Fruit fly (Drosophila melanogaster) whole organism, embryonic: ENCODE data around the gene Ir94d.

Experiments used
- CG10462 ChIP-seq: fragments of 200-800 bp; sonication (Bioruptor generic); optimal IDR thresholded peaks from 2 replicates; lab custom pipeline; 2016; ENCODE audit warnings: missing biosample characterization, missing genetic modification characterization
- CG11504 ChIP-seq: fragments of 200-800 bp; sonication (Bioruptor generic); optimal IDR thresholded peaks from 3 replicates; lab custom pipeline; 2019; ENCODE audit warnings: missing biosample characterization, mild to moderate bottlenecking, missing genetic modification characterization, moderate library complexity
- CG12104 ChIP-seq: fragments of 200-800 bp; sonication (Bioruptor generic); optimal IDR thresholded peaks from 3 replicates; lab custom pipeline; 2016; ENCODE audit warnings: missing biosample characterization, missing genetic modification characterization
- CG12659 ChIP-seq: fragments of 200-800 bp; sonication (Bioruptor generic); optimal IDR thresholded peaks from 3 replicates; lab custom pipeline; 2017; ENCODE audit warnings: mild to moderate bottlenecking, missing biosample characterization, missing genetic modification reagents, missing genetic modification characterization
- CG12744 ChIP-seq: fragments of 200-800 bp; sonication (Bioruptor generic); optimal IDR thresholded peaks from 2 replicates; lab custom pipeline; 2016; ENCODE audit warnings: missing biosample characterization, missing genetic modification characterization
- CG12942 ChIP-seq: fragments of 200-800 bp; sonication (Bioruptor generic); optimal IDR thresholded peaks from 3 replicates; lab custom pipeline; 2016; ENCODE audit warnings: missing biosample characterization, missing genetic modification characterization
- CG13424 ChIP-seq: fragments of 200-800 bp; sonication (Bioruptor generic); optimal IDR thresholded peaks from 2 replicates; lab custom pipeline; 2019; ENCODE audit warnings: missing biosample characterization, mild to moderate bottlenecking, missing genetic modification characterization, moderate library complexity
- CG17802 ChIP-seq: fragments of 200-800 bp; sonication (Bioruptor generic); optimal IDR thresholded peaks from 2 replicates; lab custom pipeline; 2018; ENCODE audit warnings: missing biosample characterization, mild to moderate bottlenecking, missing genetic modification characterization, moderate library complexity
- CG31388 ChIP-seq: fragments of 200-800 bp; sonication (Bioruptor generic); optimal IDR thresholded peaks from 2 replicates; lab custom pipeline; 2016; ENCODE audit warnings: missing biosample characterization, missing genetic modification characterization
- CG3281 ChIP-seq: fragments of 200-800 bp; sonication (Bioruptor generic); optimal IDR thresholded peaks from 3 replicates; lab custom pipeline; 2017; ENCODE audit warnings: missing biosample characterization, mild to moderate bottlenecking, missing genetic modification characterization
- CG34224 ChIP-seq: fragments of 200-800 bp; sonication (Bioruptor generic); IDR thresholded peaks from 3 replicates; pipeline ENCODE4 v1.3.6; 2022; ENCODE audit warnings: missing biosample characterization, missing genetic modification characterization; ENCODE audit not compliant: partially characterized antibody
- CG3847 ChIP-seq: fragments of 200-800 bp; sonication (Bioruptor generic); IDR thresholded peaks from 2 replicates; pipeline ENCODE4 v1.3.6; 2022; ENCODE audit warnings: missing biosample characterization, missing genetic modification characterization
- CG42726 ChIP-seq: fragments of 200-800 bp; sonication (Bioruptor generic); IDR thresholded peaks from 2 replicates; pipeline ENCODE4 v1.3.6; 2022; ENCODE audit warnings: missing biosample characterization, missing genetic modification characterization; ENCODE audit not compliant: partially characterized antibody
- CG7963 ChIP-seq: fragments of 200-800 bp; sonication (Bioruptor generic); IDR thresholded peaks from 3 replicates; pipeline ENCODE4 v1.3.6; 2022; ENCODE audit warnings: missing biosample characterization, missing genetic modification characterization; ENCODE audit not compliant: partially characterized antibody
- CG8388 ChIP-seq: fragments of 200-800 bp; sonication (Bioruptor generic); optimal IDR thresholded peaks from 2 replicates; lab custom pipeline; 2019; ENCODE audit warnings: missing biosample characterization, mild to moderate bottlenecking, missing genetic modification characterization, moderate library complexity
- CG8944 ChIP-seq: fragments of 200-800 bp; sonication (Bioruptor generic); optimal IDR thresholded peaks from 3 replicates; lab custom pipeline; 2016; ENCODE audit warnings: missing biosample characterization, missing genetic modification characterization
- CG9797 ChIP-seq: fragments of 200-800 bp; sonication (Bioruptor generic); optimal IDR thresholded peaks from 3 replicates; lab custom pipeline; 2018; ENCODE audit warnings: missing biosample characterization, mild to moderate bottlenecking, missing genetic modification characterization
- Dip2 ChIP-seq: fragments of 200-800 bp; sonication (Bioruptor generic); IDR thresholded peaks from 2 replicates; pipeline ENCODE4 v1.3.6; 2022; ENCODE audit warnings: missing biosample characterization, missing genetic modification characterization
- Doc3 ChIP-seq: fragments of 200-800 bp; sonication (Bioruptor generic); IDR thresholded peaks from 3 replicates; pipeline ENCODE4 v1.3.6; 2022; ENCODE audit warnings: missing biosample characterization, missing genetic modification characterization; ENCODE audit not compliant: partially characterized antibody
- E2f2 ChIP-seq: fragments of 200-800 bp; sonication (Bioruptor generic); IDR thresholded peaks from 2 replicates; pipeline ENCODE4 v1.3.6; 2022; ENCODE audit warnings: missing biosample characterization, missing genetic modification characterization
- Hand ChIP-seq: fragments of 200-800 bp; sonication (Bioruptor generic); optimal IDR thresholded peaks from 2 replicates; lab custom pipeline; 2017; ENCODE audit warnings: mild to moderate bottlenecking, missing biosample characterization, missing genetic modification reagents, missing genetic modification characterization
- Hey ChIP-seq: fragments of 200-800 bp; sonication (Bioruptor generic); optimal IDR thresholded peaks from 3 replicates; lab custom pipeline; 2018; ENCODE audit warnings: missing biosample characterization, mild to moderate bottlenecking, missing genetic modification characterization
- Hmx ChIP-seq: fragments of 200-800 bp; sonication (Bioruptor generic); optimal IDR thresholded peaks from 2 replicates; lab custom pipeline; 2016; ENCODE audit warnings: missing biosample characterization, missing genetic modification characterization
- Mes4 ChIP-seq: fragments of 200-800 bp; sonication (Bioruptor generic); optimal IDR thresholded peaks from 2 replicates; lab custom pipeline; 2016; ENCODE audit warnings: missing biosample characterization, missing genetic modification characterization
- Optix ChIP-seq: fragments of 200-800 bp; sonication (Bioruptor generic); IDR thresholded peaks from 3 replicates; pipeline ENCODE4 v1.3.6; 2022; ENCODE audit warnings: missing biosample characterization, missing genetic modification characterization
- ac ChIP-seq: fragments of 200-800 bp; sonication (Bioruptor generic); optimal IDR thresholded peaks from 3 replicates; lab custom pipeline; 2017; ENCODE audit warnings: missing biosample characterization, mild to moderate bottlenecking, missing genetic modification characterization
- bigmax ChIP-seq: fragments of 200-800 bp; sonication (Bioruptor generic); optimal IDR thresholded peaks from 2 replicates; lab custom pipeline; 2018; ENCODE audit warnings: missing biosample characterization, mild to moderate bottlenecking, missing genetic modification characterization
- crc ChIP-seq: fragments of 200-800 bp; sonication (Bioruptor generic); optimal IDR thresholded peaks from 2 replicates; lab custom pipeline; 2016; ENCODE audit warnings: missing biosample characterization, missing genetic modification characterization
- dan ChIP-seq: fragments of 200-800 bp; sonication (Bioruptor generic); IDR thresholded peaks from 2 replicates; pipeline ENCODE4 v1.3.6; 2022; ENCODE audit warnings: missing biosample characterization, missing genetic modification characterization
- dpn ChIP-seq, 2 experiments: fragments of 200-800 bp; sonication (Bioruptor generic); optimal IDR thresholded peaks; 3 replicates each; lab custom pipeline; 2016; ENCODE audit warnings: missing biosample characterization in 2 of 2, missing genetic modification characterization in 2 of 2
- dysf ChIP-seq: fragments of 200-800 bp; sonication (Bioruptor generic); IDR thresholded peaks from 3 replicates; pipeline ENCODE4 v1.3.6; 2022; ENCODE audit warnings: missing biosample characterization, missing genetic modification characterization
- esg ChIP-seq: fragments of 200-800 bp; sonication (Bioruptor generic); conservative IDR thresholded peaks from 2 replicates; pipeline ENCODE4 v1.3.6; 2022; ENCODE audit warnings: missing biosample characterization, missing genetic modification characterization
- fu2 ChIP-seq: fragments of 200-800 bp; sonication (Bioruptor generic); optimal IDR thresholded peaks from 2 replicates; lab custom pipeline; 2016; ENCODE audit warnings: missing biosample characterization, missing genetic modification characterization
- gcm ChIP-seq: fragments of 200-800 bp; sonication (Bioruptor generic); optimal IDR thresholded peaks from 2 replicates; lab custom pipeline; 2019; ENCODE audit warnings: missing biosample characterization, mild to moderate bottlenecking, missing genetic modification characterization, moderate library complexity
- gem ChIP-seq: fragments of 200-800 bp; sonication (Bioruptor generic); optimal IDR thresholded peaks from 2 replicates; lab custom pipeline; 2019; ENCODE audit warnings: missing biosample characterization, mild to moderate bottlenecking, missing genetic modification characterization, moderate library complexity
- gsb ChIP-seq: fragments of 200-800 bp; sonication (Bioruptor generic); IDR thresholded peaks from 2 replicates; pipeline ENCODE4 v1.3.6; 2022; ENCODE audit warnings: missing biosample characterization, missing genetic modification characterization
- gsb-n ChIP-seq: fragments of 200-800 bp; sonication (Bioruptor generic); optimal IDR thresholded peaks from 3 replicates; lab custom pipeline; 2018; ENCODE audit warnings: missing biosample characterization, mild to moderate bottlenecking, missing genetic modification characterization
- insv ChIP-seq, 2 experiments: fragments of 200-800 bp; sonication (Bioruptor generic); optimal IDR thresholded peaks; 3 replicates each; lab custom pipeline; 2016 to 2018; ENCODE audit warnings: missing biosample characterization in 2 of 2, missing genetic modification characterization in 2 of 2
- jigr1 ChIP-seq: fragments of 200-800 bp; sonication (Bioruptor generic); IDR thresholded peaks from 3 replicates; pipeline ENCODE4 v1.3.6; 2022; ENCODE audit warnings: missing biosample characterization, missing genetic modification characterization
- jing ChIP-seq: fragments of 200-800 bp; sonication (Bioruptor generic); optimal IDR thresholded peaks from 2 replicates; lab custom pipeline; 2018; ENCODE audit warnings: missing biosample characterization, mild to moderate bottlenecking, missing genetic modification characterization
- jumu ChIP-seq: fragments of 200-800 bp; sonication (Bioruptor generic); optimal IDR thresholded peaks from 3 replicates; lab custom pipeline; 2016; ENCODE audit warnings: missing biosample characterization, missing genetic modification characterization
- kay ChIP-seq: fragments of 200-800 bp; sonication (Bioruptor generic); optimal IDR thresholded peaks from 2 replicates; lab custom pipeline; 2016; ENCODE audit warnings: missing biosample characterization, missing genetic modification characterization
- nmo ChIP-seq: fragments of 200-800 bp; sonication (Bioruptor generic); optimal IDR thresholded peaks from 2 replicates; lab custom pipeline; 2018; ENCODE audit warnings: missing biosample characterization, mild to moderate bottlenecking, missing genetic modification characterization, moderate library complexity
- phol ChIP-seq: fragments of 200-800 bp; sonication (Bioruptor generic); optimal IDR thresholded peaks from 3 replicates; lab custom pipeline; 2018; ENCODE audit warnings: missing biosample characterization, mild to moderate bottlenecking, missing genetic modification characterization, moderate library complexity
- sens-2 ChIP-seq: fragments of 200-800 bp; sonication (Bioruptor generic); IDR thresholded peaks from 2 replicates; pipeline ENCODE4 v1.3.6; 2022; ENCODE audit warnings: missing biosample characterization, missing genetic modification characterization
- sisA ChIP-seq: fragments of 200-800 bp; sonication (Bioruptor generic); IDR thresholded peaks from 2 replicates; pipeline ENCODE4 v1.3.6; 2022; ENCODE audit warnings: missing biosample characterization, missing genetic modification characterization
- slp2 ChIP-seq: fragments of 200-800 bp; sonication (Bioruptor generic); optimal IDR thresholded peaks from 2 replicates; lab custom pipeline; 2016; ENCODE audit warnings: missing biosample characterization, missing genetic modification characterization
- sqz ChIP-seq: fragments of 200-800 bp; sonication (Bioruptor generic); optimal IDR thresholded peaks from 3 replicates; lab custom pipeline; 2018; ENCODE audit warnings: missing biosample characterization, mild to moderate bottlenecking, missing genetic modification characterization
- usp ChIP-seq: fragments of >200 bp; optimal IDR thresholded peaks from 2 replicates; lab custom pipeline; 2017; ENCODE audit warnings: missing biosample characterization, missing genetic modification characterization
- zf30C ChIP-seq: fragments of 200-800 bp; sonication (Bioruptor generic); optimal IDR thresholded peaks from 3 replicates; lab custom pipeline; 2018; ENCODE audit warnings: missing biosample characterization, mild to moderate bottlenecking, missing genetic modification characterization

Ir94d gene

DNA sequence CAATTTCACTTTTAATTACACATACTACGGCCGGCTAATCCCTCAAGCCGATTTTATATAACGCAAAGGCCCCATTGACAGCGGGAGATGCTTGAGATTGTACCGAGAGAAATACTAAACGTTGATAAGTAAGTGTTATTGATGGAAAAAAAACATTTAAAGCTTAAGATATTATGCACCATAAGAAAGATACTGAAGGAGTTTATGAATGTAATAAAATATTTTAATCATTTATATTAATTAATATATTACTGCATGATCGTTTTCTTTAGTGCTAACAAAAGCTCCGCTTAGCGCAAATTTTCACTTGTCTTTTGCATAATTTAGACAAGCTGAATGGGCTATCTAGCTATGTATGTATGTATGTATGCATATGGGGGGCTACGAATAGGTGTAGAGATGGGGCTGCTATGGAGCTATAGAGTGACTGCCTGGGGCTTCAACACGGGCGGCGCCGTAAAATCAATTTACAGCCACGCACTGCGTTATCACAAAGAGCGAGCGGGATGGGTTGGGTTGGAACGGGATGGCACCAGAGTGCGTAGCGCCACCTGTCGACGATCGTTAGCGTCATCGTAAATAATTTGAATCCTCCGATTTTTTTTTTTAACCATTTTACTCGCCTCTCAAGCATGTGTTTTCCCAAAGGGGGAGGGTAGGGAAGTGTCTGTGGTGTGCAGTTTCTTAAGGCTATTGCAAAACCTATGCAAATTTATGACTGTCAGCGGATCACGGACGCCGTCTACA lies 5.9 kb upstream of the Ir94d start (continued):
- TF ChIP-seq sens-2 (GFP tag; lab: Robert Waterston, UW): peak; percentile 47; the same call in 1 of the 2 replicates
- no peak for TF ChIP-seq CG7963 (GFP tag; lab: Robert Waterston, UW)
- TF ChIP-seq crc (GFP tag; lab: Kevin White, UChicago): no peak
- no peak for TF ChIP-seq CG42726 (GFP tag; lab: Robert Waterston, UW)
- TF ChIP-seq jumu (GFP tag; lab: Kevin White, UChicago): no peak
- no peak for TF ChIP-seq CG12744 (GFP tag; lab: Kevin White, UChicago)
- TF ChIP-seq Hmx (GFP tag; lab: Kevin White, UChicago): no peak
- peak; percentile 63 for TF ChIP-seq gem
- peak; percentile 19 for TF ChIP-seq nmo (GFP tag; lab: Kevin White, UChicago)
- no peak for TF ChIP-seq CG31388 (GFP tag; lab: Kevin White, UChicago)
- TF ChIP-seq dpn (GFP tag; optimal IDR thresholded peaks at IDR 0.05; lab: Kevin White, UChicago): peak in 1 of 2 experiments; percentile 42
- no peak for TF ChIP-seq fu2 (GFP tag; lab: Kevin White, UChicago)
- TF ChIP-seq CG3847 (GFP tag; lab: Robert Waterston, UW): 0 out of 2 replicates have a peak, but pooled peaks have one; percentile 5
- TF ChIP-seq CG3281: no peak
- no peak for TF ChIP-seq CG8944 (GFP tag; lab: Kevin White, UChicago)
- TF ChIP-seq Doc3 (GFP tag; lab: Robert Waterston, UW): no peak
- 0 out of 3 replicates have a peak, but pooled peaks have one; percentile 9 for TF ChIP-seq Optix
- no peak for TF ChIP-seq CG17802
- no peak for TF ChIP-seq CG9797 (GFP tag; lab: Kevin White, UChicago)
- TF ChIP-seq insv (GFP tag; optimal IDR thresholded peaks at IDR 0.05; lab: Kevin White, UChicago): no peak
- no peak for TF ChIP-seq dysf
- TF ChIP-seq kay: no peak
- no peak for TF ChIP-seq E2f2 (GFP tag; lab: Robert Waterston, UW)
- no peak for TF ChIP-seq zf30C (GFP tag; lab: Kevin White, UChicago)
- TF ChIP-seq CG34224 (GFP tag; lab: Robert Waterston, UW): no peak
- peak; percentile 69 for TF ChIP-seq esg (GFP tag; lab: Robert Waterston, UW)
- no peak for TF ChIP-seq slp2 (GFP tag; lab: Kevin White, UChicago)
- no peak for TF ChIP-seq Mes4 (GFP tag; lab: Kevin White, UChicago)
- no peak for TF ChIP-seq phol (tag; lab: Kevin White, UChicago)
- TF ChIP-seq Hey (tag; lab: Kevin White, UChicago): no peak
- no peak for TF ChIP-seq Dip2 (GFP tag; lab: Robert Waterston, UW)
- TF ChIP-seq gcm: no peak
- TF ChIP-seq CG10462 (GFP tag; lab: Kevin White, UChicago): no peak
- TF ChIP-seq dan (GFP tag; lab: Robert Waterston, UW): no peak
- TF ChIP-seq jigr1 (GFP tag; lab: Robert Waterston, UW): no peak
- TF ChIP-seq jing (GFP tag; lab: Kevin White, UChicago): no peak
- TF ChIP-seq CG11504 (tag; lab: Kevin White, UChicago): peak; percentile 61
- no peak for TF ChIP-seq bigmax (GFP tag; lab: Kevin White, UChicago)
- TF ChIP-seq CG8388 (GFP tag; lab: Kevin White, UChicago): peak; percentile 33
- TF ChIP-seq CG12942 (GFP tag; lab: Kevin White, UChicago): no peak
- no peak for TF ChIP-seq gsb
- TF ChIP-seq sqz (GFP tag; lab: Kevin White, UChicago): no peak
- TF ChIP-seq gsb-n (tag; lab: Kevin White, UChicago): peak; percentile 31
- TF ChIP-seq CG12659: no peak
- TF ChIP-seq sisA (GFP tag; lab: Robert Waterston, UW): peak; percentile 50
- no peak for TF ChIP-seq ac (GFP tag; lab: Kevin White, UChicago)
- TF ChIP-seq CG13424 (tag; lab: Kevin White, UChicago): peak; percentile 47
- TF ChIP-seq CG12104 (GFP tag; lab: Kevin White, UChicago): no peak
- TF ChIP-seq usp (GFP tag; lab: Kevin White, UChicago): no peak
- no peak for TF ChIP-seq Hand (GFP tag; lab: Kevin White, UChicago)
